Fruit fly (Drosophila melanogaster): ENCODE results near the gene CG14000.

Gene CG14000

dm6 chr2L:5910189-5910588 is at the start of gene CG14000:
CG14000 (minus strand) TSS chr2L:5910289.
- TF ChIP-seq Ets98B (GFP tag; IDR thresholded peaks at IDR 0.05): no peak
- no peak for TF ChIP-seq CG10348 (GFP tag; IDR thresholded peaks at IDR 0.05)
- TF ChIP-seq CG32121 (GFP tag; IDR thresholded peaks at IDR 0.05): no peak
- no peak for TF ChIP-seq CG12605 (GFP tag; IDR thresholded peaks at IDR 0.05)
- TF ChIP-seq Pif1A (GFP tag; optimal IDR thresholded peaks at IDR 0.05): no peak
- TF ChIP-seq CG9948 (tag; optimal IDR thresholded peaks at IDR 0.05): no peak
- TF ChIP-seq CG17806 (tag; optimal IDR thresholded peaks at IDR 0.05): no peak
- TF ChIP-seq rn (GFP tag; IDR thresholded peaks at IDR 0.05): no peak
- TF ChIP-seq CG14655 (GFP tag; optimal IDR thresholded peaks at IDR 0.05): no peak
- TF ChIP-seq CG15710 (tag; optimal IDR thresholded peaks at IDR 0.05): no peak
- TF ChIP-seq D1 (tag; optimal IDR thresholded peaks at IDR 0.05): no peak
- no peak for TF ChIP-seq CG8159 (tag; optimal IDR thresholded peaks at IDR 0.05)
- TF ChIP-seq gl (tag; optimal IDR thresholded peaks at IDR 0.05): no peak
- no peak for TF ChIP-seq CG8301 (tag; optimal IDR thresholded peaks at IDR 0.05)
- no peak for TF ChIP-seq Pif1B (GFP tag; optimal IDR thresholded peaks at IDR 0.05)
- no peak for TF ChIP-seq EcR (GFP tag; optimal IDR thresholded peaks at IDR 0.05)
- no peak for TF ChIP-seq CG4496 (GFP tag; IDR thresholded peaks at IDR 0.05)

dm6 chr2L:5958581-5959177 is 48.6 kb upstream of the CG14000 start, which contains the start of gene Vm26Ac:
Vm26Ac (minus strand) TSS chr2L:5958631.
- TF ChIP-seq fd96Ca (GFP tag; IDR thresholded peaks at IDR 0.05) (no peak), CG13204 (GFP tag; optimal IDR thresholded peaks at IDR 0.05) (no peak), CG8301 (tag; optimal IDR thresholded peaks at IDR 0.05) (no peak), Snoo (tag; optimal IDR thresholded peaks at IDR 0.05) (no peak), CG14655 (GFP tag; optimal IDR thresholded peaks at IDR 0.05) (no peak), Pif1B (GFP tag; optimal IDR thresholded peaks at IDR 0.05) (no peak), CG8159 (tag; optimal IDR thresholded peaks at IDR 0.05) (no peak), CG17806 (tag; optimal IDR thresholded peaks at IDR 0.05) (no peak), Pif1A (GFP tag; optimal IDR thresholded peaks at IDR 0.05) (no peak), Ets98B (GFP tag; IDR thresholded peaks at IDR 0.05) (no peak), CG32121 (GFP tag; IDR thresholded peaks at IDR 0.05) (no peak), CG4496 (GFP tag; IDR thresholded peaks at IDR 0.05) (no peak), CG34367 (tag; optimal IDR thresholded peaks at IDR 0.05) (no peak), gl (tag; optimal IDR thresholded peaks at IDR 0.05) (no peak), EcR (GFP tag; optimal IDR thresholded peaks at IDR 0.05) (no peak), CG15710 (tag; optimal IDR thresholded peaks at IDR 0.05) (no peak), rn (GFP tag; IDR thresholded peaks at IDR 0.05) (no peak)

- TF ChIP-seq Pif1A (GFP tag; optimal IDR thresholded peaks at IDR 0.05) (no peak), CG13204 (GFP tag; optimal IDR thresholded peaks at IDR 0.05) (no peak), CG4496 (GFP tag; IDR thresholded peaks at IDR 0.05) (no peak), CG34367 (tag; optimal IDR thresholded peaks at IDR 0.05) (no peak)
Measured at dm6 chr2L:5956706-5957105, 46.6 kb upstream of the CG14000 start, which contains the start of the genes CG13998 and Vm26Ab. CG13998 (minus strand) TSS chr2L:5956819. Vm26Ab (plus strand) TSS chr2L:5957004.

dm6 chr2L:5956153-5956552 is 46.1 kb upstream of the CG14000 start, which contains the start of gene CG13999:
CG13999 (minus strand) TSS chr2L:5956466.
- no peak for TF ChIP-seq CG10348 (GFP tag; IDR thresholded peaks at IDR 0.05)
- no peak for TF ChIP-seq CG34367 (tag; optimal IDR thresholded peaks at IDR 0.05)
- no peak for TF ChIP-seq CG13204 (GFP tag; optimal IDR thresholded peaks at IDR 0.05)
- no peak for TF ChIP-seq gl (tag; optimal IDR thresholded peaks at IDR 0.05)
- no peak for TF ChIP-seq Pif1A (GFP tag; optimal IDR thresholded peaks at IDR 0.05)

dm6 chr2L:5948775-5949526 is 38.9 kb upstream of the CG14000 start, which contains the start of gene CG9044:
CG9044 (plus strand) TSS chr2L:5949450.
- TF ChIP-seq CG8159 (tag; optimal IDR thresholded peaks at IDR 0.05) (no peak), gl (tag; optimal IDR thresholded peaks at IDR 0.05) (no peak), Pif1B (GFP tag; optimal IDR thresholded peaks at IDR 0.05) (no peak), Pif1A (GFP tag; optimal IDR thresholded peaks at IDR 0.05) (no peak), fd96Ca (GFP tag; IDR thresholded peaks at IDR 0.05) (no peak; the same call in 2 of the 3 replicates), CG34367 (tag; optimal IDR thresholded peaks at IDR 0.05) (no peak), CG32121 (GFP tag; IDR thresholded peaks at IDR 0.05) (0 out of 2 replicates have a peak, but pooled peaks have one; percentile 40), Snoo (tag; optimal IDR thresholded peaks at IDR 0.05) (no peak), EcR (GFP tag; optimal IDR thresholded peaks at IDR 0.05) (no peak), CG15710 (tag; optimal IDR thresholded peaks at IDR 0.05) (peak; percentile 16), CG17806 (tag; optimal IDR thresholded peaks at IDR 0.05) (no peak), CG14655 (GFP tag; optimal IDR thresholded peaks at IDR 0.05) (no peak), CG9948 (tag; optimal IDR thresholded peaks at IDR 0.05) (no peak), D1 (tag; optimal IDR thresholded peaks at IDR 0.05) (no peak), CG4496 (GFP tag; IDR thresholded peaks at IDR 0.05) (no peak), CG13204 (GFP tag; optimal IDR thresholded peaks at IDR 0.05) (no peak), rn (GFP tag; IDR thresholded peaks at IDR 0.05) (peak; percentile 15; the same call in 1 of the 2 replicates), CG10348 (GFP tag; IDR thresholded peaks at IDR 0.05) (no peak), Ets98B (GFP tag; IDR thresholded peaks at IDR 0.05) (no peak), CG8301 (tag; optimal IDR thresholded peaks at IDR 0.05) (no peak), CG12605 (GFP tag; IDR thresholded peaks at IDR 0.05) (no peak)

- TF ChIP-seq CG9948 (tag; optimal IDR thresholded peaks at IDR 0.05) (no peak), CG32121 (GFP tag; IDR thresholded peaks at IDR 0.05) (no peak), CG12605 (GFP tag; IDR thresholded peaks at IDR 0.05) (no peak), fd96Ca (GFP tag; IDR thresholded peaks at IDR 0.05) (no peak), CG17806 (tag; optimal IDR thresholded peaks at IDR 0.05) (no peak), Snoo (tag; optimal IDR thresholded peaks at IDR 0.05) (no peak), EcR (GFP tag; optimal IDR thresholded peaks at IDR 0.05) (no peak), CG13204 (GFP tag; optimal IDR thresholded peaks at IDR 0.05) (no peak)
Measured at dm6 chr2L:5947504-5947903, 37.4 kb upstream of the CG14000 start.

All from whole organism, pupa.